Fruit fly (Drosophila melanogaster): ENCODE data around the gene CG9121.

The CG9121 gene

DNA sequence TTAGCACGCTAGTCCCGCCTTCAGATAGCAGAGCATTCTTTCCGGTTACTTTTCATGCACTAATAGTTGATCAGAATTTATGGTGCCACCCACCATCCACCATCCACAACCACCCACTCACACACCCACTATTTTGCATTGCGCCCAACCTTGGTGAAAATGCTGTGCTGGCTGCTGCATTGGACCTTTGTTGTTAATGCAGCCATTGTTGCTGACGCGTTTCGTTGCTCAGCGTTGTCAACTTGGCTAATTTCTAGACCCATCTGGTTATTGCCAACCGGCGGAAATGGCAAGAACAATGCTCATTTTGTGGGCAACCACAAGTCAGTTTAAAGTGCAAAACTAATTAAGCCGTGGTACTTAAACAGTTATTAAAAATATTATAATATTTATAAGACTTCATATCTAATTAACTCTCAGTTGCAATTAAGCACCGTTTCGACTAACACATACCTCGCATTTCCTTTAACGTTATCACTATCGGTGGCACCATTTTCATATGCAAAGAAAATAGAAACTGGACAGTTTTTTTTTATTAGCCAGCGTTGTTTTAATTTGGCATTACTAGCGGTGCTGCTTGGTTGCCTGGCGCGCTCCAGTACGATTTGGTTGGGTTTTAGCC is 37.9 kb upstream of the CG9121 start (continued):
- TF ChIP-seq CG16813 (GFP tag; IDR thresholded peaks at IDR 0.05; ENCODE audit: partially characterized antibody) (peak; percentile 69), CG3407 (GFP tag; optimal IDR thresholded peaks at IDR 0.05) (no peak), Dip2 (GFP tag; IDR thresholded peaks at IDR 0.05) (no peak), ato (GFP tag; IDR thresholded peaks at IDR 0.05; ENCODE audit: partially characterized antibody) (peak; percentile 53), CG12391 (tag; optimal IDR thresholded peaks at IDR 0.05) (no peak), Dll (GFP tag; IDR thresholded peaks at IDR 0.05; ENCODE audit: partially characterized antibody) (0 out of 4 replicates have a peak, but pooled peaks have one; percentile 41), Max (GFP tag; optimal IDR thresholded peaks at IDR 0.05) (no peak), Bgb (GFP tag; IDR thresholded peaks at IDR 0.05; ENCODE audit: partially characterized antibody) (peak; percentile 53), sima (GFP tag; optimal IDR thresholded peaks at IDR 0.05) (no peak), tin (GFP tag; optimal IDR thresholded peaks at IDR 0.05) (no peak), CG7963 (GFP tag; IDR thresholded peaks at IDR 0.05; ENCODE audit: partially characterized antibody) (peak; percentile 73; the same call in 1 of the 3 replicates), nerfin-2 (GFP tag; IDR thresholded peaks at IDR 0.05; ENCODE audit: partially characterized antibody) (peak; percentile 74), gcm (GFP tag; optimal IDR thresholded peaks at IDR 0.05) (no peak), CG17361 (GFP tag; IDR thresholded peaks at IDR 0.05) (no peak), Ets65A (GFP tag) (peak; percentile 76), CG10274 (GFP tag; optimal IDR thresholded peaks at IDR 0.05) (no peak), Chrac-16 (GFP tag; optimal IDR thresholded peaks at IDR 0.05) (no peak), Usf (GFP tag; optimal IDR thresholded peaks at IDR 0.05) (no peak), CG15011 (GFP tag; optimal IDR thresholded peaks at IDR 0.05) (no peak), Hand (GFP tag; optimal IDR thresholded peaks at IDR 0.05) (no peak), Rx (GFP tag; IDR thresholded peaks at IDR 0.05) (no peak), chinmo (GFP tag; IDR thresholded peaks at IDR 0.05; ENCODE audit: partially characterized antibody) (0 out of 4 replicates have a peak, but pooled peaks have one; percentile 37), klu (GFP tag; IDR thresholded peaks at IDR 0.05) (no peak), al (GFP tag; IDR thresholded peaks at IDR 0.05) (no peak), btn (GFP tag; optimal IDR thresholded peaks at IDR 0.05) (no peak), bbx (GFP tag; IDR thresholded peaks at IDR 0.05; ENCODE audit: partially characterized antibody) (peak; percentile 42; the same call in 1 of the 2 replicates), stc (GFP tag; IDR thresholded peaks at IDR 0.05) (no peak), CG17359 (tag; optimal IDR thresholded peaks at IDR 0.05) (no peak), sna (GFP tag; IDR thresholded peaks at IDR 0.05; ENCODE audit: partially characterized antibody) (0 out of 2 replicates have a peak, but pooled peaks have one; percentile 54), HLH4C (GFP tag; IDR thresholded peaks at IDR 0.05; ENCODE audit: partially characterized antibody) (peak; percentile 87), Scr (GFP tag; IDR thresholded peaks at IDR 0.05; ENCODE audit: partially characterized antibody) (peak; percentile 57), CG14667 (GFP tag; IDR thresholded peaks at IDR 0.05) (no peak), inv (GFP tag; IDR thresholded peaks at IDR 0.05; ENCODE audit: partially characterized antibody) (no peak; the same call in 1 of the 2 replicates), chm (GFP tag; IDR thresholded peaks at IDR 0.05) (no peak), Six4 (GFP tag; optimal IDR thresholded peaks at IDR 0.05) (no peak), CHES-1-like (GFP tag; optimal IDR thresholded peaks at IDR 0.05) (no peak), fd96Cb (tag; optimal IDR thresholded peaks at IDR 0.05) (no peak), Gsc (GFP tag; IDR thresholded peaks at IDR 0.05) (no peak)

DNA sequence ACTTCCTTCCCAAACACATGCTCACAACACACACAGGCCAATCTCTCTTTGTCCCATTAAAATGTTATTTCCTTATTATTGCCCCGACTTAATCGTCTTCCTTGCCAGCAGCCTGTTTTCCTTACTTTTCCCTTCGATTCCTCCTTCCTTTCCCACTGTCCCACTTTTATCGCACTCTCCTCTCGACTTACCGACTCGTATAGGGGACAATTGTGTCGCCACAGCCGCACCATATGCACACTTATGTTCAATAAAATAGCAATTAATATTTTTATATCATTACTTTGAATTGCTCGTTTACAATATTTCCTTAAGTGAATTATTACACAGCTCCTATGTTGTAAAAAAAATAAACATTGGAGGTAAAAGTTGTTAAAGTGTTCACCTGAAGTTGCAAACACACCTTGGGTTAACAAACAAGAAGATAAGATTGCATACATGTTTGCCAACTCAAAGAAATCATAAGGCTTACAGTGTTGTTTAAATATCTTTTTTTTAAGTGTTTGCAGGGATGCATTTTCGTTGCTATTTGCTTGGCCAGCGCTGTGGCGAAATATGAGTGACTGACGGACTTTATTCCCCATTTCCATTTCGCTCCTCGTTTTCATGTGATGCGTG is 36.2 kb upstream of the CG9121 start:
- TF ChIP-seq vvl (GFP tag; IDR thresholded peaks at IDR 0.05) (peak; percentile 62; the same call in 1 of the 2 replicates), CG12391 (tag; optimal IDR thresholded peaks at IDR 0.05) (peak; percentile 82), CG4820 (GFP tag; optimal IDR thresholded peaks at IDR 0.05) (peak; percentile 56), tx (GFP tag; optimal IDR thresholded peaks at IDR 0.05) (peak; percentile 67), CG11723 (GFP tag; optimal IDR thresholded peaks at IDR 0.05) (peak; percentile 69), CG13894 (tag; optimal IDR thresholded peaks at IDR 0.05) (peak; percentile 4), dimm (GFP tag; IDR thresholded peaks at IDR 0.05) (0 out of 2 replicates have a peak, but pooled peaks have one; percentile 17), D19A (tag; optimal IDR thresholded peaks at IDR 0.05) (peak; percentile 76), tio (GFP tag; optimal IDR thresholded peaks at IDR 0.05) (peak; percentile 87), CG11247 (GFP tag; IDR thresholded peaks at IDR 0.05) (peak; percentile 31; the same call in 1 of the 2 replicates), CG6683 (GFP tag; optimal IDR thresholded peaks at IDR 0.05) (peak; percentile 57), CG3163 (GFP tag; optimal IDR thresholded peaks at IDR 0.05) (peak; percentile 11), CG17802 (tag; optimal IDR thresholded peaks at IDR 0.05) (peak; percentile 34)

Measured in whole organism, embryonic.